Fruit fly (Drosophila melanogaster) whole organism, embryonic: ENCODE results near the gene CG42324.

ENCODE experiments used
- Asciz ChIP-seq: fragments of 200-800 bp; sonication (Bioruptor generic); optimal IDR thresholded peaks from 2 replicates; lab custom pipeline; 2017; ENCODE audit warnings: missing biosample characterization, mild to moderate bottlenecking, missing genetic modification characterization, missing genetic modification reagents
- B-H1 ChIP-seq: fragments of 200-800 bp; sonication (Bioruptor generic); IDR thresholded peaks from 3 replicates; pipeline ENCODE4 v1.3.6; 2022; ENCODE audit warnings: missing biosample characterization, missing genetic modification characterization
- BtbVII ChIP-seq: fragments of 200-800 bp; sonication (Bioruptor generic); optimal IDR thresholded peaks from 3 replicates; lab custom pipeline; 2017; ENCODE audit warnings: missing biosample characterization, mild to moderate bottlenecking, missing genetic modification characterization
- CG10431 ChIP-seq: fragments of 200-800 bp; sonication (Bioruptor generic); optimal IDR thresholded peaks from 3 replicates; lab custom pipeline; 2018; ENCODE audit warnings: missing biosample characterization, mild to moderate bottlenecking, missing genetic modification characterization
- CG10979 ChIP-seq: fragments of 200-800 bp; sonication (Bioruptor generic); optimal IDR thresholded peaks from 2 replicates; lab custom pipeline; 2018; ENCODE audit warnings: missing biosample characterization, mild to moderate bottlenecking, missing genetic modification characterization, moderate library complexity
- CG11398 ChIP-seq: fragments of 200-800 bp; sonication (Bioruptor generic); optimal IDR thresholded peaks from 2 replicates; lab custom pipeline; 2016; ENCODE audit warnings: missing biosample characterization, missing genetic modification characterization
- CG12071 ChIP-seq: fragments of 200-800 bp; sonication (Bioruptor generic); optimal IDR thresholded peaks from 3 replicates; lab custom pipeline; 2018; ENCODE audit warnings: missing biosample characterization, mild to moderate bottlenecking, missing genetic modification characterization
- CG12299 ChIP-seq: fragments of 200-800 bp; sonication (Bioruptor generic); optimal IDR thresholded peaks from 2 replicates; lab custom pipeline; 2018; ENCODE audit warnings: missing biosample characterization, mild to moderate bottlenecking, missing genetic modification characterization
- CG1233 ChIP-seq: fragments of 200-800 bp; sonication (Bioruptor generic); optimal IDR thresholded peaks from 4 replicates; lab custom pipeline; 2018; ENCODE audit warnings: missing biosample characterization, mild to moderate bottlenecking, missing genetic modification characterization
- CG12659 ChIP-seq: fragments of 200-800 bp; sonication (Bioruptor generic); optimal IDR thresholded peaks from 3 replicates; lab custom pipeline; 2017; ENCODE audit warnings: mild to moderate bottlenecking, missing biosample characterization, missing genetic modification reagents, missing genetic modification characterization
- CG17361 ChIP-seq: fragments of 200-800 bp; sonication (Bioruptor generic); IDR thresholded peaks from 3 replicates; pipeline ENCODE4 v1.3.6; 2022; ENCODE audit warnings: missing biosample characterization, missing genetic modification characterization
- CG1832 ChIP-seq: fragments of 200-800 bp; sonication (Bioruptor generic); optimal IDR thresholded peaks from 2 replicates; lab custom pipeline; 2017; ENCODE audit warnings: missing biosample characterization, mild to moderate bottlenecking, missing genetic modification characterization, inconsistent platforms
- CG18599 ChIP-seq: fragments of 200-800 bp; sonication (Bioruptor generic); optimal IDR thresholded peaks from 3 replicates; lab custom pipeline; 2017; ENCODE audit warnings: missing biosample characterization, missing genetic modification characterization, mild to moderate bottlenecking, moderate library complexity, missing genetic modification reagents
- CG6791 ChIP-seq: fragments of 200-800 bp; sonication (Bioruptor generic); IDR thresholded peaks from 3 replicates; pipeline ENCODE4 v1.3.6; 2022; ENCODE audit warnings: missing biosample characterization, missing genetic modification characterization; ENCODE audit not compliant: partially characterized antibody
- CG7271 ChIP-seq: fragments of 200-800 bp; sonication (Bioruptor generic); optimal IDR thresholded peaks from 2 replicates; lab custom pipeline; 2018; ENCODE audit warnings: missing biosample characterization, mild to moderate bottlenecking, missing genetic modification characterization, moderate library complexity
- CG7839 ChIP-seq: fragments of 200-800 bp; sonication (Bioruptor generic); optimal IDR thresholded peaks from 3 replicates; lab custom pipeline; 2018; ENCODE audit warnings: missing biosample characterization, mild to moderate bottlenecking, missing genetic modification characterization, moderate library complexity
- Chrac-16 ChIP-seq: fragments of 200-800 bp; sonication (Bioruptor generic); optimal IDR thresholded peaks from 3 replicates; lab custom pipeline; 2016; ENCODE audit warnings: missing biosample characterization, missing genetic modification characterization
- Hr51 ChIP-seq, 2 experiments: fragments of 200-800 bp; sonication (Bioruptor generic); optimal IDR thresholded peaks; 2 replicates in 1 of 2; 3 replicates in 1 of 2; lab custom pipeline; 2016 to 2018; ENCODE audit warnings: missing biosample characterization in 2 of 2, missing genetic modification characterization in 2 of 2, mild to moderate bottlenecking in 1 of 2, moderate library complexity in 1 of 2
- Lpt ChIP-seq: fragments of >200 bp; optimal IDR thresholded peaks from 2 replicates; lab custom pipeline; 2018; ENCODE audit warnings: missing biosample characterization, missing genetic modification characterization
- Meics ChIP-seq: fragments of 200-800 bp; sonication (Bioruptor generic); optimal IDR thresholded peaks from 2 replicates; lab custom pipeline; 2017; ENCODE audit warnings: missing biosample characterization, mild to moderate bottlenecking, missing genetic modification characterization
- Optix ChIP-seq: fragments of 200-800 bp; sonication (Bioruptor generic); IDR thresholded peaks from 3 replicates; pipeline ENCODE4 v1.3.6; 2022; ENCODE audit warnings: missing biosample characterization, missing genetic modification characterization
- Scr ChIP-seq: fragments of 200-800 bp; sonication (Bioruptor generic); IDR thresholded peaks from 2 replicates; pipeline ENCODE4 v1.3.6; 2022; ENCODE audit warnings: missing biosample characterization, missing genetic modification characterization; ENCODE audit not compliant: partially characterized antibody
- Spps ChIP-seq: fragments of 200-800 bp; sonication (Bioruptor generic); optimal IDR thresholded peaks from 2 replicates; lab custom pipeline; 2018; ENCODE audit warnings: missing biosample characterization, mild to moderate bottlenecking, missing genetic modification characterization
- TFAM ChIP-seq: fragments of 200-800 bp; sonication (Bioruptor generic); optimal IDR thresholded peaks from 2 replicates; lab custom pipeline; 2017; ENCODE audit warnings: missing biosample characterization, missing genetic modification characterization, inconsistent platforms
- Trl ChIP-seq, 3 experiments: fragments of >200 bp in 2 of 3; fragments of 200-800 bp in 1 of 3; sonication (Bioruptor generic) in 1 of 3; optimal IDR thresholded peaks; 2 replicates in 1 of 3; 3 replicates in 2 of 3; lab custom pipeline; 2016 to 2017; ENCODE audit warnings: missing biosample characterization in 1 of 3, missing genetic modification characterization in 1 of 3
- ato ChIP-seq: fragments of 200-800 bp; sonication (Bioruptor generic); IDR thresholded peaks from 2 replicates; pipeline ENCODE4 v1.3.6; 2022; ENCODE audit warnings: missing biosample characterization, missing genetic modification characterization; ENCODE audit not compliant: partially characterized antibody
- bcd ChIP-seq: fragments of 200-800 bp; sonication (Bioruptor generic); optimal IDR thresholded peaks from 2 replicates; lab custom pipeline; 2017; ENCODE audit warnings: missing biosample characterization, mild to moderate bottlenecking, missing genetic modification characterization
- cad ChIP-seq: fragments of >200 bp; optimal IDR thresholded peaks from 2 replicates; lab custom pipeline; 2017; ENCODE audit warnings: missing biosample characterization, missing genetic modification characterization
- croc ChIP-seq: fragments of 200-800 bp; sonication (Bioruptor generic); conservative IDR thresholded peaks from 3 replicates; pipeline ENCODE4 v1.3.6; 2022; ENCODE audit warnings: missing biosample characterization, missing genetic modification characterization
- crol ChIP-seq: fragments of 200-800 bp; sonication (Bioruptor generic); IDR thresholded peaks from 2 replicates; pipeline ENCODE4 v1.3.6; 2022; ENCODE audit warnings: missing biosample characterization, missing genetic modification characterization
- dan ChIP-seq: fragments of 200-800 bp; sonication (Bioruptor generic); IDR thresholded peaks from 2 replicates; pipeline ENCODE4 v1.3.6; 2022; ENCODE audit warnings: missing biosample characterization, missing genetic modification characterization
- en ChIP-seq: fragments of 200-800 bp; sonication (Bioruptor generic); optimal IDR thresholded peaks from 2 replicates; lab custom pipeline; 2016; ENCODE audit warnings: missing biosample characterization, missing genetic modification characterization
- eve ChIP-seq, 2 experiments: fragments of >200 bp; optimal IDR thresholded peaks; 2 replicates each; lab custom pipeline; 2017; ENCODE audit warnings: missing biosample characterization in 2 of 2, missing genetic modification characterization in 2 of 2
- exex ChIP-seq: fragments of 200-800 bp; sonication (Bioruptor generic); optimal IDR thresholded peaks from 4 replicates; lab custom pipeline; 2018; ENCODE audit warnings: missing biosample characterization, mild to moderate bottlenecking, missing genetic modification characterization, moderate library complexity
- fd102C ChIP-seq: fragments of 200-800 bp; sonication (Bioruptor generic); optimal IDR thresholded peaks from 2 replicates; lab custom pipeline; 2018; ENCODE audit warnings: missing biosample characterization, mild to moderate bottlenecking, missing genetic modification characterization, moderate library complexity
- fd3F ChIP-seq: fragments of 200-800 bp; sonication (Bioruptor generic); optimal IDR thresholded peaks from 2 replicates; lab custom pipeline; 2018; ENCODE audit warnings: missing biosample characterization, mild to moderate bottlenecking, missing genetic modification characterization, moderate library complexity
- fd96Cb ChIP-seq: fragments of 200-800 bp; sonication (Bioruptor generic); optimal IDR thresholded peaks from 2 replicates; lab custom pipeline; 2018; ENCODE audit warnings: missing biosample characterization, mild to moderate bottlenecking, missing genetic modification characterization, moderate library complexity
- fru ChIP-seq: fragments of >200 bp; optimal IDR thresholded peaks from 2 replicates; lab custom pipeline; 2017
- gsb ChIP-seq: fragments of 200-800 bp; sonication (Bioruptor generic); IDR thresholded peaks from 2 replicates; pipeline ENCODE4 v1.3.6; 2022; ENCODE audit warnings: missing biosample characterization, missing genetic modification characterization
- ham ChIP-seq: fragments of 200-800 bp; sonication (Bioruptor generic); IDR thresholded peaks from 2 replicates; pipeline ENCODE4 v1.3.6; 2022; ENCODE audit warnings: missing biosample characterization, missing genetic modification characterization
- her ChIP-seq: fragments of 200-800 bp; sonication (Bioruptor generic); optimal IDR thresholded peaks from 2 replicates; lab custom pipeline; 2016; ENCODE audit warnings: missing biosample characterization, missing genetic modification characterization
- lbe ChIP-seq: fragments of 200-800 bp; sonication (Bioruptor generic); optimal IDR thresholded peaks from 2 replicates; lab custom pipeline; 2016; ENCODE audit warnings: missing biosample characterization, mild to moderate bottlenecking, missing genetic modification characterization
- phol ChIP-seq: fragments of 200-800 bp; sonication (Bioruptor generic); optimal IDR thresholded peaks from 3 replicates; lab custom pipeline; 2018; ENCODE audit warnings: missing biosample characterization, mild to moderate bottlenecking, missing genetic modification characterization, moderate library complexity
- pum ChIP-seq: fragments of 200-800 bp; sonication (Bioruptor generic); optimal IDR thresholded peaks from 2 replicates; lab custom pipeline; 2016; ENCODE audit warnings: missing biosample characterization, missing genetic modification characterization
- repo ChIP-seq: fragments of 200-800 bp; sonication (Bioruptor generic); optimal IDR thresholded peaks from 2 replicates; lab custom pipeline; 2016; ENCODE audit warnings: missing biosample characterization, missing genetic modification characterization
- tna ChIP-seq: fragments of 200-800 bp; sonication (Bioruptor generic); IDR thresholded peaks from 2 replicates; pipeline ENCODE4 v1.3.6; 2022; ENCODE audit warnings: missing biosample characterization, missing genetic modification characterization; ENCODE audit not compliant: partially characterized antibody
- ttk ChIP-seq: fragments of 200-800 bp; sonication (Bioruptor generic); IDR thresholded peaks from 2 replicates; pipeline ENCODE4 v2.1.2; 2022; ENCODE audit warnings: missing biosample characterization, missing genetic modification characterization
- tup ChIP-seq: fragments of 200-800 bp; sonication (Bioruptor generic); optimal IDR thresholded peaks from 2 replicates; lab custom pipeline; 2016; ENCODE audit warnings: missing biosample characterization, mild to moderate bottlenecking, missing genetic modification characterization, moderate library complexity
- tx ChIP-seq: fragments of 200-800 bp; sonication (Bioruptor generic); optimal IDR thresholded peaks from 2 replicates; lab custom pipeline; 2016; ENCODE audit warnings: missing biosample characterization, missing genetic modification characterization
- vfl ChIP-seq: fragments of 200-800 bp; sonication (Bioruptor generic); optimal IDR thresholded peaks from 2 replicates; lab custom pipeline; 2016; ENCODE audit warnings: missing biosample characterization, missing genetic modification characterization
- vvl ChIP-seq: fragments of 200-800 bp; sonication (Bioruptor generic); IDR thresholded peaks from 2 replicates; pipeline ENCODE4 v1.3.6; 2022; ENCODE audit warnings: missing biosample characterization, missing genetic modification characterization

Gene CG42324

DNA sequence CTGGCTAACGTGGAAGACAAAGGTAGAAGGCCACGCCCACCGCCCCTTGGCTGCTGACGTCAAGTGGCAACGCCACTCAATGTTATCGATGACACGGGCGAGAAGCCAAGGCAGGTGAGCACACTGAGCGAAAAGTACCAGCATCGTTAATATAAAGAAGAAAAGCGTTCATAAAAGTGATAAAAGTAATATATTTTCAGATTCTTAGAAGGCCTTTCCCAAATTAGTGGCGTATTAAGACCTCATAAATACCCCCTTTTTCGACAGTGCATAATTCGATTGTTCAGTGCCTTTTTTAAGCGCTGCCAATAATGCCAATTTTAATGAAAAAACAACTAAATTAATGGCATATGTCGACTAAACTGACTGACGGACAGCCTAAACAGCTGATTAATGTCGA, 22.6 kb upstream of the CG42324 start (continued):
- TF ChIP-seq CG18599 (GFP tag; lab: Kevin White, UChicago) (peak; percentile 35), vvl (GFP tag; lab: Robert Waterston, UW) (no peak), CG12659 (GFP tag; lab: Kevin White, UChicago) (peak; percentile 22), her (GFP tag; lab: Kevin White, UChicago) (no peak), CG1233 (no peak), fru (lab: Kevin White, UChicago) (no peak), en (GFP tag; lab: Kevin White, UChicago) (no peak), Asciz (GFP tag; lab: Kevin White, UChicago) (no peak), crol (GFP tag; lab: Robert Waterston, UW) (no peak), fd102C (GFP tag; lab: Kevin White, UChicago) (no peak), phol (tag; lab: Kevin White, UChicago) (no peak), Spps (tag; lab: Kevin White, UChicago) (no peak), dan (no peak), TFAM (GFP tag; lab: Kevin White, UChicago) (no peak), CG10979 (tag; lab: Kevin White, UChicago) (no peak), croc (no peak), repo (no peak), Hr51 (GFP tag; optimal IDR thresholded peaks at IDR 0.05; lab: Kevin White, UChicago) (peak in 1 of 2 experiments; percentile 29), ato (no peak), Chrac-16 (peak; percentile 0), CG11398 (GFP tag; lab: Kevin White, UChicago) (no peak), tna (GFP tag; lab: Robert Waterston, UW) (no peak), pum (GFP tag; lab: Kevin White, UChicago) (no peak), BtbVII (no peak), Trl (optimal IDR thresholded peaks at IDR 0.05; lab: Kevin White, UChicago) (no peak), Trl (GFP tag; optimal IDR thresholded peaks at IDR 0.05; lab: Kevin White, UChicago) (no peak), tup (no peak), CG12299 (no peak), fd96Cb (tag; lab: Kevin White, UChicago) (no peak), Lpt (no peak), CG1832 (GFP tag; lab: Kevin White, UChicago) (no peak), Meics (peak; percentile 30), Scr (GFP tag; lab: Robert Waterston, UW) (no peak), CG6791 (no peak), ttk (GFP tag; lab: Robert Waterston, UW) (no peak), CG10431 (no peak), exex (tag; lab: Kevin White, UChicago) (no peak), CG12071 (GFP tag; lab: Kevin White, UChicago) (no peak), CG17361 (GFP tag; lab: Robert Waterston, UW) (no peak), vfl (GFP tag; lab: Kevin White, UChicago) (no peak), fd3F (no peak), eve (GFP tag; optimal IDR thresholded peaks at IDR 0.05; lab: Kevin White, UChicago) (peak in 1 of 2 experiments; percentile 17), lbe (no peak), ham (GFP tag; lab: Robert Waterston, UW) (no peak), cad (no peak), B-H1 (GFP tag; lab: Robert Waterston, UW) (no peak), CG7839 (no peak), tx (no peak), CG7271 (tag; lab: Kevin White, UChicago) (no peak), Optix (GFP tag; lab: Robert Waterston, UW) (0 out of 3 replicates have a peak, but pooled peaks have one; percentile 10), gsb (GFP tag; lab: Robert Waterston, UW) (no peak), bcd (GFP tag; lab: Kevin White, UChicago) (no peak)
